Worm (Caenorhabditis elegans): ENCODE data around the gene E02C12.12.

DNA sequence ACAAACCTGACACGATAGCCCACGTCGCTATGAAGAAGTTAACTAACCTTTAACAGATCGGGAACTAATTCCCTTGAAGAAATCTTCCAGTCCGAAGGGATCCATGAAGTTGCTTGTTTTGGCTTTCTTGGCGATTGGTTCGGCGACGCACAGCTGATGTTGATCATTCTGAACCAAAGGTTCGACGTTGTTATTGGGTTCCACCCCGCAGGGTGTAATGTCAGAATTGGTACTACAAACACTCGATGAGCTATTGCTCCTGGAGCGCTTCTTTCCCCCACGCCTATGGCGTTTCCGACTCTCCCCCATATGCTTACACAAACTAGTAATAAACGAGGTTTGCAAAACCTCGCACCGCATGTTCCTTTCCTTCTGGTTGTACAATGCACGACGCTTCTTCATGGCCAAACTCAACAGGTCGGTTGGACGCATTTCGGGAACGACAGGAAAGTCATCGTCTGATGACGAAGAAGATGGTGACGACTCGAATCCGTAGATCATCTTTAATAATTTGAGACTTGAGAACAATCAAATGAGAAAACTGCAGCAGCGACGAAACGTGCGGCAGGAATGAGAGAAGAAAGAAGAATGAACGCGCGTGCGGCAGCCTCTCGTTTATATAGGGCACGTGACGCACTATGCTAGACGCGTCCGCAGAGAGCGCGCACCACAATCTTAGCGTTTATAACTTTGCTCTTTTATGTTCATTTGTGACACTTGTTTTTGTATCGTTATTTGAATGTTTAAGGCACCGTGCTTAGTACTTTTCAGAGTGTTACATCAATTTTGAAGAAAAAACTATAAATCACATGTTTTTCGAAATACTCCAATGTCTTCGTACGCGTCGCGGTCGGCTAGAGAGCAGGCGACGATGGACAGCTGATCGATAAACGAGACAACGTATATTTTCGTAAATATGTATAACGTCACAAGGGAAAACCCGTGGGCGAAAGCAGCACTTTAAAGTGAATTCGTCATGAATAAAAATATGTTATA lies 38.2 kb downstream of the E02C12.12 start, which contains the start of gene tos-1:
- TF ChIP-seq nhr-237 (tag; optimal IDR thresholded peaks at IDR 0.05) (peak; percentile 71), Y105C5A.15 (GFP tag; IDR thresholded peaks at IDR 0.05) (no peak), zfp-3 (GFP tag; conservative IDR thresholded peaks at IDR 0.05) (peak; percentile 98), ZK337.2 (GFP tag; IDR thresholded peaks at IDR 0.05) (no peak), nhr-76 (tag; optimal IDR thresholded peaks at IDR 0.05) (peak; percentile 65), unc-39 (tag; optimal IDR thresholded peaks at IDR 0.05) (peak; percentile 63), F26F4.8 (GFP tag; conservative IDR thresholded peaks at IDR 0.05) (no peak), unc-62 (GFP tag; optimal IDR thresholded peaks at IDR 0.05 in 1 of 2) (peak; percentile 37 to 100), unc-62 (tag; optimal IDR thresholded peaks at IDR 0.05) (peak; percentile 70), mdl-1 (tag; optimal IDR thresholded peaks at IDR 0.05) (peak; percentile 99), zip-11 (GFP tag; IDR thresholded peaks at IDR 0.05) (no peak), T20F7.1 (GFP tag; optimal IDR thresholded peaks at IDR 0.05) (peak; percentile 97), hlh-30 (tag; optimal IDR thresholded peaks at IDR 0.05; ENCODE audit: insufficient read depth) (peak; percentile 100)
